Worm (Caenorhabditis elegans) whole organism, early embryonic: ENCODE results near the gene hda-5.
A peak's percentile ranks its signal among the peaks of the same experiment; 100 is the strongest.

Experiments
- B0310.2 ChIP-seq: sonication (generic microtip); optimal IDR thresholded peaks from 2 replicates; lab custom pipeline; 2016; ENCODE audit warnings: mild to moderate bottlenecking, missing genetic modification characterization, missing compliant biosample characterization
- F13C5.2 ChIP-seq: sonication (generic microtip); optimal IDR thresholded peaks from 2 replicates; lab custom pipeline; 2017; ENCODE audit warnings: mild to moderate bottlenecking, missing genetic modification characterization, inconsistent platforms, missing compliant biosample characterization
- aly-1 ChIP-seq: sonication (generic microtip); optimal IDR thresholded peaks from 2 replicates; lab custom pipeline; 2016; ENCODE audit warnings: missing genetic modification characterization, missing compliant biosample characterization
- ama-1 ChIP-seq: fragments of 150-350 bp; optimal IDR thresholded peaks from 2 replicates; lab custom pipeline; 2014
- ceh-13 ChIP-seq: fragments of 200-800 bp; sonication (Bioruptor generic); optimal IDR thresholded peaks from 2 replicates; lab custom pipeline; 2018; ENCODE audit warnings: mild to moderate bottlenecking, missing genetic modification characterization, missing compliant biosample characterization
- ceh-36 ChIP-seq: sonication (generic microtip); optimal IDR thresholded peaks from 2 replicates; lab custom pipeline; 2016; ENCODE audit warnings: missing genetic modification characterization, inconsistent platforms, missing compliant biosample characterization
- ets-7 ChIP-seq: sonication (generic microtip); optimal IDR thresholded peaks from 2 replicates; lab custom pipeline; 2016; ENCODE audit warnings: missing genotype, missing genetic modification characterization, missing compliant biosample characterization
- flt-1 ChIP-seq: fragments of 200-800 bp; sonication (Bioruptor generic); IDR thresholded peaks from 2 replicates; pipeline ENCODE4 v1.3.6; 2022; ENCODE audit warnings: missing genetic modification characterization, missing compliant biosample characterization
- hmbx-1 ChIP-seq: sonication (generic microtip); optimal IDR thresholded peaks from 2 replicates; lab custom pipeline; 2016; ENCODE audit warnings: mild to moderate bottlenecking, missing genetic modification characterization, missing compliant biosample characterization
- hmg-4 ChIP-seq: fragments of 200-800 bp; sonication (Bioruptor generic); optimal IDR thresholded peaks from 2 replicates; lab custom pipeline; 2018; ENCODE audit warnings: mild to moderate bottlenecking, missing genetic modification characterization, missing compliant biosample characterization
- hnd-1 ChIP-seq: sonication (generic microtip); optimal IDR thresholded peaks from 2 replicates; lab custom pipeline; 2016; ENCODE audit warnings: missing genetic modification characterization, missing compliant biosample characterization
- pes-1 ChIP-seq: fragments of 200-800 bp; sonication (Bioruptor generic); IDR thresholded peaks from 2 replicates; pipeline ENCODE4 v1.3.6; 2022; ENCODE audit warnings: missing genetic modification reagents, missing genetic modification characterization, missing compliant biosample characterization
- scrt-1 ChIP-seq: fragments of 200-800 bp; sonication (Bioruptor generic); IDR thresholded peaks from 2 replicates; pipeline ENCODE4 v1.3.6; 2022; ENCODE audit warnings: missing genetic modification characterization, missing compliant biosample characterization
- sea-1 ChIP-seq: fragments of 200-800 bp; sonication (Bioruptor generic); conservative IDR thresholded peaks from 2 replicates; pipeline ENCODE4 v1.3.6; 2022; ENCODE audit warnings: missing genetic modification characterization, missing compliant biosample characterization
- tbx-11 ChIP-seq: fragments of 200-800 bp; sonication (Bioruptor generic); IDR thresholded peaks from 2 replicates; pipeline ENCODE4 v1.3.6; 2022; ENCODE audit warnings: missing genetic modification characterization, missing compliant biosample characterization
- tbx-37 ChIP-seq: fragments of 200-800 bp; sonication (Bioruptor generic); conservative IDR thresholded peaks from 2 replicates; pipeline ENCODE4 v1.3.6; 2022; ENCODE audit warnings: missing genetic modification reagents, missing genetic modification characterization, missing compliant biosample characterization
- tra-4 ChIP-seq: sonication (generic microtip); optimal IDR thresholded peaks from 2 replicates; lab custom pipeline; 2017; ENCODE audit warnings: missing genetic modification characterization, missing compliant biosample characterization

hda-5 gene

ce11 chrII:11761806-11762512 is 36.9 kb upstream of the hda-5 start:
- TF ChIP-seq sea-1 (GFP tag; lab: Robert Waterston, UW) = 0 out of 2 replicates have a peak, but pooled peaks have one; percentile 65
- TF ChIP-seq ceh-36 (tag; lab: Kevin White, UChicago) = no peak

DNA sequence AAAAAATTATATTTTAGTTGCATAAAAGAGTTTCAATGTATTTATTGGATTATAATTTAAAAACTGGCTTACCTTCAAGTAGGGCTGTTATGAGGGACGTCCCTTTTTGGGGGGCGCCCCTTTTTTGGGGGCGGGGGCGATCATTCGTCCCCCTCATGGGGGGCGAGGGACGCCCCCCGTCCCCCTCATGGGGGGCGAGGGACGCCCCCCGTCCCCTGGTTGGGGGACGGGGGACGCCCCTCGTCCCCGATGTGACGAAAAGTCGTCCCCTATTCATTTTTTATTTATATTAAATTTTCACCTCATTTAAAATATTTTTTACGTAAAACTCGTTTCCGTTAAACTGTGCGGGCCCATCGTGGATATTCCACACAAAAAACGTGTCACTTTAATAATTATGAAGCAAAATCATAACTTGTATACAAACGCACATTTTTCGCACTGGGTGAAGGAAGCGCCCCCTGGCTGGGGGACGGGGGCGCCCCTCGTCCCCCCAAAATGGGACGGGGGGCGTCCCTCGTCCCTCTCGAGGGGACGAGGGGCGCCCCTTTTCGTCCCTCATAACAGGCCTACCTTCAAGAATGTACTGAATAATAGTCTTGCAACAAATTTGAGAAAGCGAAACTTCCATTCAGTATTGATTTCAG is 33.2 kb upstream of the hda-5 start:
- no peak for TF ChIP-seq tbx-11 (GFP tag; lab: Robert Waterston, UW)
- no peak for TF ChIP-seq hmbx-1 (tag; lab: Kevin White, UChicago)
- no peak for TF ChIP-seq ceh-13 (GFP tag; lab: Kevin White, UChicago)
- no peak for TF ChIP-seq aly-1 (tag; lab: Kevin White, UChicago)
- TF ChIP-seq B0310.2 (tag; lab: Kevin White, UChicago) = no peak
- TF ChIP-seq tbx-37 (GFP tag; lab: Robert Waterston, UW) = no peak
- no peak for TF ChIP-seq ceh-36 (tag; lab: Kevin White, UChicago)
- no peak for TF ChIP-seq sea-1 (GFP tag; lab: Robert Waterston, UW)
- no peak for TF ChIP-seq ama-1
- no peak for TF ChIP-seq ets-7
- no peak for TF ChIP-seq hnd-1 (tag; lab: Kevin White, UChicago)
- TF ChIP-seq pes-1 = no peak
- TF ChIP-seq hmg-4 (GFP tag; lab: Kevin White, UChicago) = no peak
- TF ChIP-seq scrt-1 (GFP tag; lab: Robert Waterston, UW) = no peak
- TF ChIP-seq tra-4 (tag; lab: Kevin White, UChicago) = no peak
- TF ChIP-seq flt-1 = no peak
- TF ChIP-seq F13C5.2 (tag; lab: Kevin White, UChicago) = no peak

- TF ChIP-seq tbx-11 (GFP tag; lab: Robert Waterston, UW) (no peak), ceh-36 (tag; lab: Kevin White, UChicago) (no peak), hmg-4 (GFP tag; lab: Kevin White, UChicago) (no peak), F13C5.2 (tag; lab: Kevin White, UChicago) (no peak), ama-1 (no peak), tbx-37 (GFP tag; lab: Robert Waterston, UW) (no peak), scrt-1 (GFP tag; lab: Robert Waterston, UW) (no peak), sea-1 (GFP tag; lab: Robert Waterston, UW) (no peak), ceh-13 (GFP tag; lab: Kevin White, UChicago) (no peak), pes-1 (no peak), flt-1 (no peak), B0310.2 (tag; lab: Kevin White, UChicago) (no peak), hmbx-1 (tag; lab: Kevin White, UChicago) (no peak), ets-7 (no peak), aly-1 (tag; lab: Kevin White, UChicago) (no peak), hnd-1 (tag; lab: Kevin White, UChicago) (no peak)
These were observed 32.4 kb upstream of the hda-5 start, which contains the start of gene F44E5.2 for ce11 chrII:11766472-11766871. Gene F44E5.2, plus strand, starts transcription at chrII:11766772.

- TF ChIP-seq ets-7 (no peak), tbx-37 (GFP tag; lab: Robert Waterston, UW) (no peak), F13C5.2 (tag; lab: Kevin White, UChicago) (no peak)
These were observed 26.5 kb upstream of the hda-5 start, which contains the start of gene F44E5.15 for ce11 chrII:11772364-11772763. Gene F44E5.15, plus strand, starts transcription at chrII:11772664.

DNA sequence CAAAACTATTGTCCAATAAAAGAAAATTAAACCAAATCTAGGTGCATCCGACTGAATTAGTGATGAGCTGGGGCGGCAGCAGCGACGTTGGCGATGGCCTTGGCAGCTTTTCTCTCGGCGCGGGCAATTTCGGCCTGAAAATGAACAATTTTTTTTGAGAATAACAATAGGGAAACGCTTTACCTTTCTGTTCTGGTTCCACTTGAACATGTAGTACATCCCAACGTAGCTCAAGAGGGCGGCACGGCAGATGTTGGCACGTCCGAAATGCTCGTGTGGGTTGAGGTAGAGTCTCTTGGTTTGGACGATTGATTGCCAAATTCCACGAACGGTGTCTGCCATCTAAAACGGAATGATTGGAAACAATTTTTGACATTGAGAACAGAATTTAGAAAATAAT is 24.6 kb upstream of the hda-5 start, which contains the start of gene F44E5.1:
Gene F44E5.1 (minus strand): TSS at position 342 of the 400 bp plus-strand sequence.
- TF ChIP-seq hmg-4 (GFP tag; lab: Kevin White, UChicago) (peak; percentile 5), ets-7 (no peak)

DNA sequence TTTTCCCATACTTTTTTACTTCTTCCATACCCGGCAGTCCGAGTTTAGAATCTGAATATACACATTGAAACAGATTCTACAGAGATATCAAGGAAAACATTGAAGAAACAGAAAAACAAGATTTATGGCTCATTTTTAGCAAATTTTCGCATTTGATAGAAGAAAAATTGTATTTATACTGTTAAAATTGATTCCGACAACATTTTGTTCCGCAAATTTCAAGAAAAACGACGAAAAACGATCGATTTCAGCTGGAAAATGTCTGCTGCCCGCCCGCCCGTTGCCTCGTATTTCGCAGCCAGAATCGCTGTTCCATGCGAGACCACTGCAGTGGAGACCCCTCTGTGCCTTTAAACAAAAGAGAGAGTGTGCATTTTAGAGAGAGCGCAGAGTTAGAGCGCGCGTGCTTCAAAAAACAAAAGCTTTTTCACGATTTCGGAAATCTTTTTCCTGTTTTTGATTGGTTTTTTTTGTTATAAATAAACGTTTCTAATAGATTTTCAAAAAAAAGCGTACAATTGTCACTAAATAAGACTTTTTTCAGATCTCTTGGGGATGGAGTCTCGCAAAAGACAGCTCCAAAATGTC is 20.9 kb upstream of the hda-5 start, which contains the start of the genes patr-1 and dna-2:
Gene patr-1 (minus strand): TSS at position 51 of the 588 bp plus-strand sequence.
Gene dna-2 (plus strand): TSS at position 538 of the 588 bp plus-strand sequence.
- TF ChIP-seq F13C5.2 (tag; lab: Kevin White, UChicago) (peak; percentile 17), B0310.2 (tag; lab: Kevin White, UChicago) (no peak), ceh-36 (tag; lab: Kevin White, UChicago) (no peak), scrt-1 (GFP tag; lab: Robert Waterston, UW) (no peak), tra-4 (tag; lab: Kevin White, UChicago) (no peak), ets-7 (no peak), hnd-1 (tag; lab: Kevin White, UChicago) (no peak), flt-1 (no peak), sea-1 (GFP tag; lab: Robert Waterston, UW) (no peak), pes-1 (no peak), hmg-4 (GFP tag; lab: Kevin White, UChicago) (peak; percentile 20), ceh-13 (GFP tag; lab: Kevin White, UChicago) (no peak), tbx-37 (GFP tag; lab: Robert Waterston, UW) (no peak)

- TF ChIP-seq tra-4 (tag; lab: Kevin White, UChicago) (no peak), hmbx-1 (tag; lab: Kevin White, UChicago) (no peak), ama-1 (no peak)
These were observed 16.3 kb upstream of the hda-5 start, which contains the start of gene F43G6.16 for ce11 chrII:11782493-11782892. Gene F43G6.16, minus strand, starts transcription at chrII:11782633.
